Fruit fly (Drosophila melanogaster) whole organism, embryonic: ENCODE data around the gene Pex16.

ENCODE experiments used
- Bgb ChIP-seq: fragments of 200-800 bp; sonication (Bioruptor generic); IDR thresholded peaks from 2 replicates; pipeline ENCODE4 v1.3.6; 2022; ENCODE audit warnings: missing biosample characterization, missing genetic modification characterization; ENCODE audit not compliant: partially characterized antibody
- CG10366 ChIP-seq: fragments of 200-800 bp; sonication (Bioruptor generic); IDR thresholded peaks from 2 replicates; pipeline ENCODE4 v1.3.6; 2022; ENCODE audit warnings: missing biosample characterization, missing genetic modification characterization
- CG10462 ChIP-seq: fragments of 200-800 bp; sonication (Bioruptor generic); optimal IDR thresholded peaks from 2 replicates; lab custom pipeline; 2016; ENCODE audit warnings: missing biosample characterization, missing genetic modification characterization
- CG11456 ChIP-seq: fragments of 200-800 bp; sonication (Bioruptor generic); IDR thresholded peaks from 3 replicates; pipeline ENCODE4 v1.3.6; 2022; ENCODE audit warnings: missing biosample characterization, missing genetic modification characterization
- CG17829 ChIP-seq: fragments of 200-800 bp; optimal IDR thresholded peaks from 2 replicates; lab custom pipeline; 2019; ENCODE audit warnings: missing biosample characterization, mild to moderate bottlenecking, missing genetic modification characterization, moderate library complexity
- CG18599 ChIP-seq: fragments of 200-800 bp; sonication (Bioruptor generic); optimal IDR thresholded peaks from 3 replicates; lab custom pipeline; 2017; ENCODE audit warnings: missing biosample characterization, missing genetic modification characterization, mild to moderate bottlenecking, moderate library complexity, missing genetic modification reagents
- CG2116 ChIP-seq: fragments of 200-800 bp; sonication (Bioruptor generic); optimal IDR thresholded peaks from 3 replicates; lab custom pipeline; 2018; ENCODE audit warnings: missing biosample characterization, mild to moderate bottlenecking, missing genetic modification characterization
- CG2129 ChIP-seq: fragments of 200-800 bp; sonication (Bioruptor generic); IDR thresholded peaks from 2 replicates; pipeline ENCODE4 v1.3.6; 2022; ENCODE audit warnings: missing biosample characterization, missing genetic modification characterization; ENCODE audit not compliant: partially characterized antibody
- CG6654 ChIP-seq: fragments of 200-800 bp; sonication (Bioruptor generic); optimal IDR thresholded peaks from 2 replicates; lab custom pipeline; 2017; ENCODE audit warnings: missing biosample characterization, mild to moderate bottlenecking, missing genetic modification characterization
- CG6683 ChIP-seq: fragments of 200-800 bp; sonication (Bioruptor generic); optimal IDR thresholded peaks from 2 replicates; lab custom pipeline; 2017; ENCODE audit warnings: missing biosample characterization, mild to moderate bottlenecking, missing genetic modification characterization, missing genetic modification reagents
- CG7271 ChIP-seq: fragments of 200-800 bp; sonication (Bioruptor generic); optimal IDR thresholded peaks from 2 replicates; lab custom pipeline; 2018; ENCODE audit warnings: missing biosample characterization, mild to moderate bottlenecking, missing genetic modification characterization, moderate library complexity
- CG8924 ChIP-seq: fragments of 200-800 bp; optimal IDR thresholded peaks from 3 replicates; lab custom pipeline; 2019; ENCODE audit warnings: missing biosample characterization, mild to moderate bottlenecking, missing genetic modification characterization, moderate library complexity
- CG9797 ChIP-seq: fragments of 200-800 bp; sonication (Bioruptor generic); optimal IDR thresholded peaks from 3 replicates; lab custom pipeline; 2018; ENCODE audit warnings: missing biosample characterization, mild to moderate bottlenecking, missing genetic modification characterization
- CkIIα-i1 ChIP-seq: fragments of 200-800 bp; sonication (Bioruptor generic); IDR thresholded peaks from 2 replicates; pipeline ENCODE4 v1.3.6; 2022; ENCODE audit warnings: missing biosample characterization, missing genetic modification characterization
- Dll ChIP-seq: fragments of 200-800 bp; sonication (Bioruptor generic); IDR thresholded peaks from 4 replicates; pipeline ENCODE4 v1.3.6; 2022; ENCODE audit warnings: missing biosample characterization, missing genetic modification characterization; ENCODE audit not compliant: partially characterized antibody
- Dref ChIP-seq: fragments of 200-800 bp; sonication (Bioruptor generic); IDR thresholded peaks from 2 replicates; pipeline ENCODE4 v1.3.6; 2022; ENCODE audit warnings: missing biosample characterization, missing genetic modification characterization
- Drgx ChIP-seq: fragments of 200-800 bp; sonication (Bioruptor generic); IDR thresholded peaks from 2 replicates; pipeline ENCODE4 v1.3.6; 2022; ENCODE audit warnings: missing biosample characterization, missing genetic modification characterization
- HLH3B ChIP-seq: fragments of 200-800 bp; sonication (Bioruptor generic); IDR thresholded peaks from 2 replicates; pipeline ENCODE4 v1.3.6; 2022; ENCODE audit warnings: missing biosample characterization, missing genetic modification characterization
- HLH4C ChIP-seq: fragments of 200-800 bp; sonication (Bioruptor generic); IDR thresholded peaks from 3 replicates; pipeline ENCODE4 v1.3.6; 2022; ENCODE audit warnings: missing biosample characterization, missing genetic modification characterization; ENCODE audit not compliant: partially characterized antibody
- Hand ChIP-seq: fragments of 200-800 bp; sonication (Bioruptor generic); optimal IDR thresholded peaks from 2 replicates; lab custom pipeline; 2017; ENCODE audit warnings: mild to moderate bottlenecking, missing biosample characterization, missing genetic modification reagents, missing genetic modification characterization
- MESR4 ChIP-seq: fragments of 200-800 bp; sonication (Bioruptor generic); optimal IDR thresholded peaks from 2 replicates; lab custom pipeline; 2018; ENCODE audit warnings: missing biosample characterization, mild to moderate bottlenecking, missing genetic modification characterization, moderate library complexity
- NK7.1 ChIP-seq: fragments of 200-800 bp; sonication (Bioruptor generic); optimal IDR thresholded peaks from 3 replicates; lab custom pipeline; 2016; ENCODE audit warnings: missing biosample characterization, missing genetic modification characterization
- Nf-YB ChIP-seq: fragments of 200-800 bp; sonication (Bioruptor generic); optimal IDR thresholded peaks from 3 replicates; lab custom pipeline; 2019; ENCODE audit warnings: missing biosample characterization, mild to moderate bottlenecking, missing genetic modification characterization, moderate library complexity
- Pdp1 ChIP-seq, 2 experiments: fragments of 200-800 bp; sonication (Bioruptor generic); optimal IDR thresholded peaks; 3 replicates each; lab custom pipeline; 2016; ENCODE audit warnings: missing biosample characterization in 2 of 2, missing genetic modification characterization in 2 of 2, mild to moderate bottlenecking in 1 of 2, moderate library complexity in 1 of 2
- Poxn ChIP-seq: fragments of 200-800 bp; sonication (Bioruptor generic); IDR thresholded peaks from 2 replicates; pipeline ENCODE4 v1.3.6; 2022; ENCODE audit warnings: missing biosample characterization, missing genetic modification characterization
- Rfx ChIP-seq: fragments of 200-800 bp; sonication (Bioruptor generic); IDR thresholded peaks from 2 replicates; pipeline ENCODE4 v1.3.6; 2022; ENCODE audit warnings: missing biosample characterization, missing genetic modification characterization
- Scr ChIP-seq: fragments of 200-800 bp; sonication (Bioruptor generic); IDR thresholded peaks from 2 replicates; pipeline ENCODE4 v1.3.6; 2022; ENCODE audit warnings: missing biosample characterization, missing genetic modification characterization; ENCODE audit not compliant: partially characterized antibody
- YL-1 ChIP-seq: fragments of 200-800 bp; sonication (Bioruptor generic); optimal IDR thresholded peaks from 3 replicates; lab custom pipeline; 2017; ENCODE audit warnings: missing biosample characterization, mild to moderate bottlenecking, missing genetic modification characterization
- bigmax ChIP-seq: fragments of 200-800 bp; sonication (Bioruptor generic); optimal IDR thresholded peaks from 2 replicates; lab custom pipeline; 2018; ENCODE audit warnings: missing biosample characterization, mild to moderate bottlenecking, missing genetic modification characterization
- caup ChIP-seq: fragments of 200-800 bp; sonication (Bioruptor generic); optimal IDR thresholded peaks from 3 replicates; lab custom pipeline; 2017; ENCODE audit warnings: missing biosample characterization, mild to moderate bottlenecking, missing genetic modification characterization, moderate library complexity; ENCODE audit not compliant: severe bottlenecking
- disco-r ChIP-seq: fragments of 200-800 bp; sonication (Bioruptor generic); optimal IDR thresholded peaks from 2 replicates; lab custom pipeline; 2016; ENCODE audit warnings: missing biosample characterization, missing genetic modification characterization
- dmrt99B ChIP-seq: fragments of 200-800 bp; sonication (Bioruptor generic); optimal IDR thresholded peaks from 2 replicates; lab custom pipeline; 2018; ENCODE audit warnings: missing biosample characterization, mild to moderate bottlenecking, missing genetic modification characterization, moderate library complexity
- hbn ChIP-seq: fragments of 200-800 bp; sonication (Bioruptor generic); IDR thresholded peaks from 2 replicates; pipeline ENCODE4 v1.3.6; 2022; ENCODE audit warnings: missing biosample characterization, missing genetic modification characterization; ENCODE audit not compliant: partially characterized antibody
- her ChIP-seq: fragments of 200-800 bp; sonication (Bioruptor generic); optimal IDR thresholded peaks from 2 replicates; lab custom pipeline; 2016; ENCODE audit warnings: missing biosample characterization, missing genetic modification characterization
- knrl ChIP-seq: fragments of 200-800 bp; sonication (Bioruptor generic); IDR thresholded peaks from 3 replicates; pipeline ENCODE4 v1.3.6; 2022; ENCODE audit warnings: missing biosample characterization, missing genetic modification characterization; ENCODE audit not compliant: partially characterized antibody
- lab ChIP-seq: fragments of 200-800 bp; sonication (Bioruptor generic); optimal IDR thresholded peaks from 3 replicates; lab custom pipeline; 2017; ENCODE audit warnings: missing biosample characterization, missing genetic modification characterization, mild to moderate bottlenecking, moderate library complexity, missing genetic modification reagents
- nmo ChIP-seq: fragments of 200-800 bp; sonication (Bioruptor generic); optimal IDR thresholded peaks from 2 replicates; lab custom pipeline; 2018; ENCODE audit warnings: missing biosample characterization, mild to moderate bottlenecking, missing genetic modification characterization, moderate library complexity
- org-1 ChIP-seq: fragments of 200-800 bp; sonication (Bioruptor generic); optimal IDR thresholded peaks from 2 replicates; lab custom pipeline; 2017; ENCODE audit warnings: missing biosample characterization, missing genetic modification characterization
- phol ChIP-seq: fragments of 200-800 bp; sonication (Bioruptor generic); optimal IDR thresholded peaks from 3 replicates; lab custom pipeline; 2018; ENCODE audit warnings: missing biosample characterization, mild to moderate bottlenecking, missing genetic modification characterization, moderate library complexity
- repo ChIP-seq: fragments of 200-800 bp; sonication (Bioruptor generic); optimal IDR thresholded peaks from 2 replicates; lab custom pipeline; 2016; ENCODE audit warnings: missing biosample characterization, missing genetic modification characterization
- scrt ChIP-seq: fragments of 200-800 bp; sonication (Bioruptor generic); optimal IDR thresholded peaks from 2 replicates; lab custom pipeline; 2018; ENCODE audit warnings: missing biosample characterization, mild to moderate bottlenecking, missing genetic modification characterization, moderate library complexity
- trem ChIP-seq: fragments of 200-800 bp; optimal IDR thresholded peaks from 3 replicates; lab custom pipeline; 2019; ENCODE audit warnings: missing biosample characterization, mild to moderate bottlenecking, missing genetic modification characterization, moderate library complexity
- unpg ChIP-seq: fragments of 200-800 bp; sonication (Bioruptor generic); optimal IDR thresholded peaks from 3 replicates; lab custom pipeline; 2018; ENCODE audit warnings: missing biosample characterization, mild to moderate bottlenecking, missing genetic modification characterization, moderate library complexity
- vnd ChIP-seq: fragments of 200-800 bp; sonication (Bioruptor generic); IDR thresholded peaks from 3 replicates; pipeline ENCODE4 v1.3.6; 2022; ENCODE audit warnings: missing biosample characterization, missing genetic modification characterization; ENCODE audit not compliant: partially characterized antibody
- vvl ChIP-seq: fragments of 200-800 bp; sonication (Bioruptor generic); IDR thresholded peaks from 2 replicates; pipeline ENCODE4 v1.3.6; 2022; ENCODE audit warnings: missing biosample characterization, missing genetic modification characterization
- wor ChIP-seq: fragments of 200-800 bp; sonication (Bioruptor generic); IDR thresholded peaks from 2 replicates; pipeline ENCODE4 v1.3.6; 2022; ENCODE audit warnings: missing biosample characterization, missing genetic modification characterization

Pex16 gene

dm6 chr3L:20787835-20788380 lies 9.8 kb upstream of the Pex16 start, which contains the start of gene CG11396 (continued):
- TF ChIP-seq Poxn (GFP tag; lab: Robert Waterston, UW) = no peak
- TF ChIP-seq Rfx (GFP tag; lab: Robert Waterston, UW) = peak; percentile 58
- TF ChIP-seq her (GFP tag; lab: Kevin White, UChicago) = peak; percentile 5
- peak; percentile 90 for TF ChIP-seq vnd (GFP tag; lab: Robert Waterston, UW)
- TF ChIP-seq Drgx (GFP tag; lab: Robert Waterston, UW) = no peak
- TF ChIP-seq scrt (GFP tag; lab: Kevin White, UChicago) = no peak
- peak in 1 of 2 experiments; percentile 68 for TF ChIP-seq Pdp1 (GFP tag; optimal IDR thresholded peaks at IDR 0.05; lab: Kevin White, UChicago)
- peak; percentile 40 for TF ChIP-seq trem (tag; lab: Kevin White, UChicago)
- TF ChIP-seq nmo = no peak
- TF ChIP-seq CG2129 (GFP tag; lab: Robert Waterston, UW) = peak; percentile 74
- TF ChIP-seq CG18599 (GFP tag; lab: Kevin White, UChicago) = no peak
- TF ChIP-seq Bgb (GFP tag; lab: Robert Waterston, UW) = peak; percentile 97
- TF ChIP-seq knrl (GFP tag; lab: Robert Waterston, UW) = peak; percentile 93
- peak; percentile 0 for TF ChIP-seq CG17829 (tag; lab: Kevin White, UChicago)
- peak; percentile 96 for TF ChIP-seq hbn
- peak; percentile 59 for TF ChIP-seq CG2116 (GFP tag; lab: Kevin White, UChicago)

- TF ChIP-seq CG10462 (GFP tag; lab: Kevin White, UChicago) (no peak), CG10366 (GFP tag; lab: Robert Waterston, UW) (no peak), bigmax (GFP tag; lab: Kevin White, UChicago) (peak; percentile 19), CG6654 (no peak), CG6683 (GFP tag; lab: Kevin White, UChicago) (no peak), Dref (GFP tag; lab: Robert Waterston, UW) (peak; percentile 97), trem (tag; lab: Kevin White, UChicago) (peak; percentile 67), repo (GFP tag; lab: Kevin White, UChicago) (no peak), Nf-YB (peak; percentile 1), vvl (peak; percentile 20; the same call in 1 of the 2 replicates), CG7271 (peak; percentile 65), CkIIα-i1 (GFP tag; lab: Robert Waterston, UW) (no peak), MESR4 (peak; percentile 90), Hand (GFP tag; lab: Kevin White, UChicago) (no peak), wor (GFP tag; lab: Robert Waterston, UW) (no peak), dmrt99B (tag; lab: Kevin White, UChicago) (no peak), Dll (peak; percentile 98), YL-1 (GFP tag; lab: Kevin White, UChicago) (peak; percentile 62), lab (GFP tag; lab: Kevin White, UChicago) (no peak), HLH3B (no peak), org-1 (no peak), CG18599 (GFP tag; lab: Kevin White, UChicago) (no peak), caup (GFP tag; lab: Kevin White, UChicago) (peak; percentile 7), unpg (GFP tag; lab: Kevin White, UChicago) (peak; percentile 28), phol (tag; lab: Kevin White, UChicago) (peak; percentile 35), Scr (GFP tag; lab: Robert Waterston, UW) (peak; percentile 99), HLH4C (GFP tag; lab: Robert Waterston, UW) (peak; percentile 98), NK7.1 (no peak), CG11456 (no peak), CG9797 (GFP tag; lab: Kevin White, UChicago) (peak; percentile 52), disco-r (GFP tag; lab: Kevin White, UChicago) (no peak), CG8924 (peak; percentile 22)
These were observed 7.8 kb upstream of the Pex16 start, which contains the start of gene Pcif1 for dm6 chr3L:20785742-20786427. TSS of gene Pcif1 (minus strand) at chr3L:20786197.
